Worm (Caenorhabditis elegans) whole organism, L3 larva: ENCODE data around the gene exp-1.

ENCODE experiments used
- R02D3.7 ChIP-seq: fragments of 150-350 bp; optimal IDR thresholded peaks from 2 replicates; lab custom pipeline; 2014; ENCODE audit warnings: missing biosample characterization, missing genetic modification characterization
- ZK546.5 ChIP-seq: sonication (generic microtip); optimal IDR thresholded peaks from 2 replicates; lab custom pipeline; 2017; ENCODE audit warnings: missing biosample characterization, missing genetic modification characterization
- egl-27 ChIP-seq: sonication (generic microtip); optimal IDR thresholded peaks from 4 replicates; lab custom pipeline; 2017; ENCODE audit warnings: missing biosample characterization, missing genetic modification reagents, missing genetic modification characterization
- egl-5 ChIP-seq: fragments of 150-350 bp; optimal IDR thresholded peaks from 2 replicates; lab custom pipeline; 2017; ENCODE audit warnings: missing biosample characterization, missing genetic modification reagents, missing genetic modification characterization, inconsistent platforms
- elt-2 ChIP-seq: sonication (generic microtip); optimal IDR thresholded peaks from 2 replicates; lab custom pipeline; 2016; ENCODE audit warnings: missing genetic modification reagents, mild to moderate bottlenecking, missing genetic modification characterization, missing compliant biosample characterization
- elt-3 ChIP-seq, 3 experiments: fragments of 150-350 bp in 1 of 3; sonication (generic microtip) in 2 of 3; optimal IDR thresholded peaks; 2 replicates in 2 of 3; 4 replicates in 1 of 3; lab custom pipeline; 2014 to 2017; ENCODE audit warnings: missing biosample characterization in 3 of 3, missing genetic modification characterization in 3 of 3
- fkh-2 ChIP-seq: fragments of 150-350 bp; optimal IDR thresholded peaks from 2 replicates; lab custom pipeline; 2014; ENCODE audit warnings: missing biosample characterization, missing genetic modification reagents, missing genetic modification characterization
- jun-1 ChIP-seq: fragments of 150-350 bp; optimal IDR thresholded peaks from 2 replicates; lab custom pipeline; 2014; ENCODE audit warnings: missing biosample characterization, missing genetic modification reagents, missing genetic modification characterization
- lin-15B ChIP-seq: fragments of 150-350 bp; optimal IDR thresholded peaks from 2 replicates; lab custom pipeline; 2014; ENCODE audit warnings: missing biosample characterization, missing genetic modification characterization
- mml-1 ChIP-seq: fragments of 150-350 bp; sonication (generic microtip); optimal IDR thresholded peaks from 3 replicates; lab custom pipeline; 2014; ENCODE audit warnings: missing biosample characterization, missing genetic modification characterization
- nfya-1 ChIP-seq: sonication (generic microtip); optimal IDR thresholded peaks from 2 replicates; lab custom pipeline; 2017; ENCODE audit warnings: missing genetic modification characterization, mild to moderate bottlenecking, missing compliant biosample characterization, antibody characterized with exemption, moderate library complexity; ENCODE audit not compliant: insufficient read depth
- nhr-11 ChIP-seq: fragments of 150-350 bp; optimal IDR thresholded peaks from 2 replicates; lab custom pipeline; 2014; ENCODE audit warnings: missing biosample characterization, missing genetic modification characterization
- nhr-12 ChIP-seq: fragments of 150-350 bp; optimal IDR thresholded peaks from 2 replicates; lab custom pipeline; 2014; ENCODE audit warnings: missing biosample characterization, missing genetic modification characterization
- nhr-23 ChIP-seq: fragments of 150-350 bp; optimal IDR thresholded peaks from 2 replicates; lab custom pipeline; 2014; ENCODE audit warnings: missing biosample characterization, missing genetic modification reagents, missing genetic modification characterization
- nhr-25 ChIP-seq: sonication (generic microtip); optimal IDR thresholded peaks from 2 replicates; lab custom pipeline; 2017; ENCODE audit warnings: missing biosample characterization, missing genetic modification characterization
- nhr-28 ChIP-seq: fragments of 150-350 bp; optimal IDR thresholded peaks from 2 replicates; lab custom pipeline; 2014; ENCODE audit warnings: missing biosample characterization, missing genetic modification characterization
- nhr-67 ChIP-seq: fragments of 150-350 bp; optimal IDR thresholded peaks from 2 replicates; lab custom pipeline; 2014; ENCODE audit warnings: missing biosample characterization, missing genetic modification characterization
- nhr-76 ChIP-seq: fragments of 150-350 bp; sonication (generic microtip); optimal IDR thresholded peaks from 5 replicates; lab custom pipeline; 2014; ENCODE audit warnings: missing biosample characterization, missing genetic modification characterization
- pqm-1 ChIP-seq: fragments of 150-350 bp; optimal IDR thresholded peaks from 2 replicates; lab custom pipeline; 2017; ENCODE audit warnings: missing biosample characterization, missing genetic modification characterization, inconsistent platforms
- skn-1 ChIP-seq: fragments of 150-350 bp; optimal IDR thresholded peaks from 2 replicates; lab custom pipeline; 2014; ENCODE audit warnings: missing biosample characterization, missing genetic modification characterization
- snpc-4 ChIP-seq: fragments of 150-350 bp; optimal IDR thresholded peaks from 2 replicates; lab custom pipeline; 2014; ENCODE audit warnings: missing biosample characterization, missing genetic modification characterization
- tbx-2 ChIP-seq: sonication (generic microtip); optimal IDR thresholded peaks from 2 replicates; lab custom pipeline; 2016; ENCODE audit warnings: mild to moderate bottlenecking, missing genetic modification characterization, missing compliant biosample characterization
- ztf-11 ChIP-seq: fragments of 150-350 bp; optimal IDR thresholded peaks from 2 replicates; lab custom pipeline; 2014; ENCODE audit warnings: missing biosample characterization, missing genetic modification characterization

The exp-1 gene

DNA sequence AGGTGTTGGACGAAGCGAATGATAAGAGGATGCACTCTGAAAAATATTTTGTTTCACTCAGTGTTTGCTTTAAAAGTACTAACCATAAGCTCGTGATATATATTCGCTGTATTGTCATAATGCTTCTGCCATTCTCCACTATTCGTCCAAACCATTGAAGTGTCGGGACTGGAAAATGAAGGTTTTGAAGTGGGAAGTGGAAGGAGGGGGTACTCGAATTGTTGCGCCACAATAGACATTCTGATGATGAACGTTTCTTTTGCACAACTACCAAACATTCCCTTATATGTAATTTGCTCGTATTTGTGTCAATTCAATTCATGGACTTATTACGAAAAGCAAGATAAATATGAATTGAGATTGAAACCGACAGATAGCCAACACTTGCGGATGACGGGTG lies 45.6 kb downstream of the exp-1 start:
- TF ChIP-seq nhr-12 (tag; lab: Kevin White, UChicago) (no peak), egl-5 (tag; lab: Kevin White, UChicago) (no peak), egl-27 (tag; lab: Kevin White, UChicago) (no peak), lin-15B (tag; lab: Kevin White, UChicago) (no peak), pqm-1 (no peak), snpc-4 (no peak), nhr-25 (tag; lab: Kevin White, UChicago) (no peak), jun-1 (tag; lab: Kevin White, UChicago) (no peak), R02D3.7 (no peak), elt-2 (tag; lab: Kevin White, UChicago) (no peak), nhr-67 (tag; lab: Kevin White, UChicago) (no peak), ztf-11 (tag; lab: Kevin White, UChicago) (no peak), mml-1 (tag; lab: Kevin White, UChicago) (no peak), elt-3 (tag; optimal IDR thresholded peaks at IDR 0.05; lab: Kevin White, UChicago) (no peak), nhr-11 (no peak), nhr-28 (tag; lab: Kevin White, UChicago) (no peak), tbx-2 (no peak), nhr-76 (tag; lab: Kevin White, UChicago) (no peak), skn-1 (tag; lab: Kevin White, UChicago) (no peak)
- TF ChIP-seq, all 47 proteins: peak for 0

- no peak for TF ChIP-seq R02D3.7
- TF ChIP-seq lin-15B (tag; lab: Kevin White, UChicago): no peak
- TF ChIP-seq nhr-11: no peak
- no peak for TF ChIP-seq nhr-23 (tag; lab: Kevin White, UChicago)
- no peak for TF ChIP-seq pqm-1
Measured at ce11 chrII:6113842-6114441, 47.0 kb downstream of the exp-1 start.

DNA sequence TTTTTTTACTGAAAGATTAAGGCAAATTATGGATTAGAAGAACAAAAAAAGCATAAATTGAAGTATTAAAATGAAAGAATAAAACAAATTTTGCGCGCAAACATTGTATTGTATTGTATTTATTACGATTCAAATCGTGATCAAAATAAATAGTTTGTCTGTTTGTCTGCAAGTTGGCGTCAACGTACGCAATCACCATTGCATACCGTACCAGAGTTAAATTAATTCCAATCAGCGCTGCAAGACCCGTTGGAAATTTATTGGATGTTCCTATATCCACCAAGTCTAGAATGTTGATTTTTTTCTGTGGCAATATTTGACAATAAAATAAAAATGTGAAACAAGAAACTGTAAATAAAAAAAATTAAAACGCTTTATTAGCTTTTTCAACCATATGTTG lies 47.7 kb downstream of the exp-1 start, which contains the start of gene heri-1:
TSS of gene heri-1 (minus strand) at position 8 of the 400 bp plus-strand sequence.
- no peak for TF ChIP-seq nhr-76 (tag; lab: Kevin White, UChicago)
- no peak for TF ChIP-seq lin-15B (tag; lab: Kevin White, UChicago)
- no peak for TF ChIP-seq jun-1 (tag; lab: Kevin White, UChicago)
- no peak for TF ChIP-seq ZK546.5 (tag; lab: Kevin White, UChicago)
- TF ChIP-seq nhr-67 (tag; lab: Kevin White, UChicago): no peak
- TF ChIP-seq nfya-1 (tag; lab: Kevin White, UChicago): no peak

DNA sequence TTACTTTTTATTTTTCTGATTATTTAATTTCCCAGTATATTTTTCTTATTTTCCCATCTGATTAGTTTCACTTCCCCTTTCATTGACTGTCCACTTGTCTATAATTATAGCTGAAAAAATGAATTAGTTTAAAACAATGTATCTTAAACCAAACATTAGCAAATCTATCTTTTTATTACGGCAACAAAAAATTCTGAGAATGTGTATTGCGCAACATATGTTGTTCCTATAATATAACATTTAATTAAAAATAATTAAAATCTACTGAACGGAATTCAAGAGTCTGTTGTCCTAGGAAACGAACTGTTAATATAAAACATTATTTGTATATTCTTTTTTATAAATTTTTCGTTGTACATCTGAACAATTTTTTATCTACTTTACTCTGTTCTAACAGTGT lies 50.9 kb downstream of the exp-1 start:
- TF ChIP-seq nhr-12 (tag; lab: Kevin White, UChicago): no peak
- TF ChIP-seq skn-1 (tag; lab: Kevin White, UChicago): no peak
- TF ChIP-seq egl-5 (tag; lab: Kevin White, UChicago): no peak
- TF ChIP-seq mml-1 (tag; lab: Kevin White, UChicago): no peak

DNA sequence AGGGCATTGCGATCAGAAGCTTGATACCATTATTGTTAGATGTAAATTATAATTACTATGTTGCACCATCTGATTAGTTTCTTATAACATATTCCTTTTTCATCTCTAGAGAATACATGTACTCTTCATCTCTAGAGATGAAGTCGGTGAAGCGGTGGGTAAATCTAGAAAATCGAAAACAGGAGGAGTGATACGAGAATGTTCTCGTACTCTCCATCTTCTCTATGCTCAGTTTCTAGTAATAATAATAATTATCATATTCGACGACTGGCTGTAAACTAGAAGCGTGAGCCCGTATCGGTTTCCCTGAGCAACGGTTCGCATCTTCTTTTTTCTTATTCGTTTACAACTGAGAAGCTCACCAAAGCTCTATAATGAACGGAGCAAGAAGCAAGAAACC lies 53.1 kb downstream of the exp-1 start:
- TF ChIP-seq fkh-2 (tag; lab: Kevin White, UChicago): no peak
- no peak for TF ChIP-seq nhr-76 (tag; lab: Kevin White, UChicago)
- no peak for TF ChIP-seq nhr-23 (tag; lab: Kevin White, UChicago)
